Worm (Caenorhabditis elegans): ENCODE measurements around the gene F13H10.1.
"Not testable (repeated sequence)": the region's sequence is repeated elsewhere in the genome, so short reads cannot be mapped to it uniquely, and the experiment has no call there.

DNA sequence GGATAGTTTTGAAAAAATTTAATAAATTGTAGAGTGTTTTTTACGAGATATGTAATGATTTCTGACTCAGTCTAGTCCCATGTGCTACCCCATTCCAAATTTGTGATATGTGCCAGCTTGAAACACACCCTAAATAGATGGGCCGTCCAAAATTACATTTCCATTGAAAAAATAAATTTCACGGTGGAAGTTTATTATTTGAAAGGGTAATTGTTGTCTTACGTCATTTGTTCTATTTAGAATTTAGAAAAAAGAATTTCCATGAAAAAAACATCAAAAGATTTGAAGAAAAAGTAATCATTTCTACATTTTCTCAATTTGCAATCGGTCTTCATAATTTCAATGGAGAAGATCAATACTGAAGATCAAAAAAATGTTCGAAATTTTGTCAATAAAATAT is 49.4 kb upstream of the F13H10.1 start, which contains the start of gene Y69E1A.4:
- TF ChIP-seq him-1, W03F9.2 (tag; optimal IDR thresholded peaks at IDR 0.05): not testable (repeated sequence)

Measured in whole organism, L4/young adult.